Worm (Caenorhabditis elegans) whole organism, L3 larva: ENCODE data around the gene rad-23.

ENCODE experiments used
- aly-2 ChIP-seq: fragments of 150-350 bp; optimal IDR thresholded peaks from 2 replicates; lab custom pipeline; 2014; ENCODE audit warnings: missing biosample characterization, missing genetic modification characterization
- ama-1 ChIP-seq: fragments of 150-350 bp; optimal IDR thresholded peaks from 2 replicates; lab custom pipeline; 2018
- fkh-10 ChIP-seq: sonication (generic microtip); optimal IDR thresholded peaks from 2 replicates; lab custom pipeline; 2017; ENCODE audit warnings: missing biosample characterization, missing genetic modification reagents, missing genetic modification characterization
- snpc-4 ChIP-seq: fragments of 150-350 bp; optimal IDR thresholded peaks from 2 replicates; lab custom pipeline; 2014; ENCODE audit warnings: missing biosample characterization, missing genetic modification characterization
- unc-39 ChIP-seq: sonication (generic microtip); optimal IDR thresholded peaks from 4 replicates; lab custom pipeline; 2017; ENCODE audit warnings: missing biosample characterization, missing genetic modification characterization

- TF ChIP-seq snpc-4 (tag; lab: Kevin White, UChicago) (no peak), aly-2 (no peak), ama-1 (lab: Kevin White, UChicago) (no peak), unc-39 (tag; lab: Kevin White, UChicago) (no peak), fkh-10 (no peak)
Measured at ce11 chrII:11700200-11700599, 47.7 kb upstream of the rad-23 start, which contains the start of gene inos-1.
